Worm (Caenorhabditis elegans): Measurements from ENCODE around the gene K04C2.3.

The K04C2.3 gene

DNA sequence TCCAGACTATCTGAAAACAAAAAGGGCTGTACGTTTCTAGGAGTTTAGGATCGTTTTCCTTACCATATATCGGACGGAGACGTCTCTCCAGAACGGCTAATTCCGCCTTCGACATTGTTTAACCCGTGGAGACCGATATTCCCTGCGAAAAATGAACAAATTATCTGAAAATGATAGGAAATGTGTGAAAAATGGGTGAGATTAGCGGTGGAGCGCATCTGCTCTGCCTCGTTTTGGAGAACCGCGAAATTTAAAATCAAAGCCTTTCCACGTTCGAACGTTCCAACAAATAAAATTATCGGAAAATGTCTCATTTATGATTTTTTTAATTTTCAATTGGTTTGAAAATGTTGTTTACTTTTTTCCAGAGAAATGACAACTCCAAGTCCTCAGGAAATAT, 3.6 kb upstream of the K04C2.3 start, which contains the start of the genes cra-1 and kbp-1 (continued):
- TF ChIP-seq ZK546.5 (tag; optimal IDR thresholded peaks at IDR 0.05) (no peak), madf-9 (GFP tag; conservative IDR thresholded peaks at IDR 0.05) (no peak), skn-1 (tag; optimal IDR thresholded peaks at IDR 0.05) (no peak), vab-7 (GFP tag; IDR thresholded peaks at IDR 0.05) (no peak), nhr-111 (GFP tag; optimal IDR thresholded peaks at IDR 0.05) (no peak), dmd-9 (GFP tag; IDR thresholded peaks at IDR 0.05) (no peak), attf-4 (tag; optimal IDR thresholded peaks at IDR 0.05) (no peak), unc-62 (GFP tag; optimal IDR thresholded peaks at IDR 0.05 in 1 of 2) (peak in 1 of 2 experiments; percentile 65), unc-62 (tag; optimal IDR thresholded peaks at IDR 0.05) (no peak), snpc-1.2 (GFP tag; IDR thresholded peaks at IDR 0.05) (no peak), mxl-3 (GFP tag; optimal IDR thresholded peaks at IDR 0.05) (no peak), lin-29 (GFP tag; IDR thresholded peaks at IDR 0.05) (no peak), T26A8.4 (GFP tag; IDR thresholded peaks at IDR 0.05) (no peak), unc-39 (tag; optimal IDR thresholded peaks at IDR 0.05) (no peak), nhr-10 (tag; optimal IDR thresholded peaks at IDR 0.05) (no peak), egl-43 (GFP tag; IDR thresholded peaks at IDR 0.05) (no peak), Y105C5A.15 (GFP tag; IDR thresholded peaks at IDR 0.05) (no peak), php-3 (GFP tag; IDR thresholded peaks at IDR 0.05) (no peak), snpc-4 (tag; optimal IDR thresholded peaks at IDR 0.05) (no peak), mes-2 (tag; optimal IDR thresholded peaks at IDR 0.05; ENCODE audit: poor library complexity, severe bottlenecking) (peak; percentile 41), mdt-29 (GFP tag; IDR thresholded peaks at IDR 0.05) (no peak)

DNA sequence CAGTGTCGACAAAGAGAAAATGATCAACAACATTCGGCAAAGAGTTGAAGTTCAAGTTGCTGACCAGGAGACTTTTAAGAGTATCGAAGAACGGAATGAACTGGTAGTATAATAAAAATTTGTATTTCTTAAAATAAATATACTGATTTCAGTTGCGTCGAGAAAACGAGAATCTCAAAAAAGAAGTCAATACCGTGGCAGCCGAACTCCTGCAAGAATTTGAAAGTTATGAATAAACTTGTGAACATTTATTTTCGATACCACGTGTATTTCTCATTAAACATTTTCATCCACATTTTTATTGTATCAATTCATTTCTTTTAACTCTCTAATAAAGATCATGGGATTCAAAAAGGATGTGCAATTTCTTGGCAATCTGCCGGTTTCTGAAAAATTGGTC, 2.9 kb upstream of the K04C2.3 start, which contains the start of gene K04C2.8:
K04C2.8 (plus strand) TSS at position 301 of the 400 bp plus-strand sequence.
- TF ChIP-seq zag-1 (tag; optimal IDR thresholded peaks at IDR 0.05): no peak
- TF ChIP-seq nhr-41 (GFP tag; IDR thresholded peaks at IDR 0.05): no peak
- TF ChIP-seq egl-43 (GFP tag; IDR thresholded peaks at IDR 0.05): no peak
- TF ChIP-seq jun-1 (tag; optimal IDR thresholded peaks at IDR 0.05): no peak
- no peak for TF ChIP-seq nhr-28 (tag; optimal IDR thresholded peaks at IDR 0.05)
- TF ChIP-seq attf-4 (tag; optimal IDR thresholded peaks at IDR 0.05): no peak
- TF ChIP-seq egl-27 (tag; optimal IDR thresholded peaks at IDR 0.05): no peak
- no peak for TF ChIP-seq D1046.2 (GFP tag; IDR thresholded peaks at IDR 0.05)

DNA sequence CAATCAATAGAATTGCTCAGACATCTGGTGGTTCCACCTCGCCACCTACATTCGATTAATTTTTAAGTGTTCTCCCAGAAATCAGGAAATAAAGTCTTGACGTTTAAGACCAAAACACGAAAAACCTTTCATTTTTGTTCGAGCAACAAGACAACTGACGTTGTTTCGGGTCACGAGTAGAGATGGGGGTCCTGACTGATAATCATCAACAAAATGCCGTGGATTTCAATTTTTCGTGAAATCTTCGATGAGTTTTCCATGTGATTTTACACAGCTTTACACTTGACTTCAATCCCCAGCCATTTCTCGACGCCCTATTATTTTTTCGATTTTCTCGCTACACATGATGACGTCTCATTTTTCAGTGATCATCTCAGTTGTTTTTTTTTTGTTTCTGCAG, 1.8 kb upstream of the K04C2.3 start:
- no peak for TF ChIP-seq dve-1 (tag; optimal IDR thresholded peaks at IDR 0.05; ENCODE audit: insufficient read depth)
- TF ChIP-seq nhr-11 (tag; optimal IDR thresholded peaks at IDR 0.05): peak; percentile 45
- peak in 1 of 2 experiments; percentile 66 for TF ChIP-seq daf-16 (GFP tag; optimal IDR thresholded peaks at IDR 0.05)
- no peak for TF ChIP-seq daf-16 (tag; optimal IDR thresholded peaks at IDR 0.05)
- peak; percentile 42 for TF ChIP-seq hlh-30 (tag; optimal IDR thresholded peaks at IDR 0.05; ENCODE audit: insufficient read depth)
- TF ChIP-seq hlh-11 (tag; optimal IDR thresholded peaks at IDR 0.05): peak; percentile 59
- TF ChIP-seq unc-39 (tag; optimal IDR thresholded peaks at IDR 0.05): no peak
- peak; percentile 78 for TF ChIP-seq aha-1 (tag)

DNA sequence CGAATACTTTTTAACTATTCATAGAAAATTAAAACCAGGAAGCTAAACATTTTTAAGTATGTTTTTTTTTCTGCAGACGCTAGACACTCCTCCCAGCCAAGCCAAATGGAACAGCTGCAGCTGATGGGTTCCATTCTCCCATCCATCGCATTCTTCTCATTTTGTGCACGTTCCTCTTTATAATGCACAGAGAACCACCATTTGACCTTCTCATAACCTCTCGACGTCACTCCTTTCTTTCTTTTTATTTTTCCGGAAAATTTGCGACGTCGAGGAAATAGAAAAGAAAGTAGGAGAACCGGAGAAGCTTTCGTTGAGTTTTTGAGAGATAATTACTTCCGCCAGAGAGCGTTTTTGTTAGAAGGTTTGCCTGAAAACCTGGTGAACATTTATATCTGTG, 1.2 kb upstream of the K04C2.3 start:
- TF ChIP-seq mep-1 (tag; optimal IDR thresholded peaks at IDR 0.05): peak; percentile 36
- TF ChIP-seq snpc-1.2 (GFP tag; IDR thresholded peaks at IDR 0.05): no peak
- TF ChIP-seq ceh-44 (GFP tag; IDR thresholded peaks at IDR 0.05): no peak
- no peak for TF ChIP-seq F44E2.7 (GFP tag; IDR thresholded peaks at IDR 0.05)
- peak in 1 of 2 experiments; percentile 90 for TF ChIP-seq hif-1 (tag; optimal IDR thresholded peaks at IDR 0.05)
- no peak for TF ChIP-seq vab-7 (GFP tag; IDR thresholded peaks at IDR 0.05)
- TF ChIP-seq Y48G9A.11 (GFP tag; IDR thresholded peaks at IDR 0.05): no peak
- TF ChIP-seq arid-1 (GFP tag; conservative IDR thresholded peaks at IDR 0.05): no peak
- TF ChIP-seq sdz-12 (GFP tag; optimal IDR thresholded peaks at IDR 0.05): no peak
- no peak for TF ChIP-seq ces-1 (GFP tag; optimal IDR thresholded peaks at IDR 0.05)
- no peak for TF ChIP-seq madf-5 (GFP tag; IDR thresholded peaks at IDR 0.05)
- TF ChIP-seq zfp-3 (GFP tag; conservative IDR thresholded peaks at IDR 0.05): no peak
- no peak for TF ChIP-seq ama-1 (optimal IDR thresholded peaks at IDR 0.05)
- TF ChIP-seq unc-39 (tag; optimal IDR thresholded peaks at IDR 0.05): no peak
- TF ChIP-seq F10B5.3 (tag; optimal IDR thresholded peaks at IDR 0.05): no peak
- no peak for TF ChIP-seq nhr-237 (tag; optimal IDR thresholded peaks at IDR 0.05)
- TF ChIP-seq nhr-10 (tag; optimal IDR thresholded peaks at IDR 0.05): no peak
- no peak for TF ChIP-seq snpc-4 (tag; optimal IDR thresholded peaks at IDR 0.05)
- no peak for TF ChIP-seq daf-19 (GFP tag; conservative IDR thresholded peaks at IDR 0.05)
- TF ChIP-seq hlh-11 (tag; optimal IDR thresholded peaks at IDR 0.05): peak; percentile 6
- no peak for TF ChIP-seq lim-7 (GFP tag; IDR thresholded peaks at IDR 0.05)
